Worm (Caenorhabditis elegans) whole organism, young adult: Measurements from ENCODE around the gene F35F10.6.

Experiments
- B0019.2 ChIP-seq: fragments of 200-800 bp; sonication (Bioruptor generic); conservative IDR thresholded peaks from 2 replicates; pipeline ENCODE4 v1.3.6; 2022; ENCODE audit warnings: missing genetic modification reagents, missing genetic modification characterization, missing compliant biosample characterization
- C06A6.2 ChIP-seq: fragments of 200-800 bp; sonication (Bioruptor generic); conservative IDR thresholded peaks from 2 replicates; pipeline ENCODE4 v1.3.6; 2022; ENCODE audit warnings: missing genetic modification characterization, missing compliant biosample characterization
- D2030.7 ChIP-seq: fragments of 200-800 bp; sonication (Bioruptor generic); IDR thresholded peaks from 2 replicates; pipeline ENCODE4 v1.3.6; 2022; ENCODE audit warnings: missing genetic modification reagents, missing genetic modification characterization, missing compliant biosample characterization
- F37B4.10 ChIP-seq: fragments of 200-800 bp; sonication (Bioruptor generic); IDR thresholded peaks from 2 replicates; pipeline ENCODE4 v1.3.6; 2022; ENCODE audit warnings: missing genetic modification characterization, missing compliant biosample characterization
- F49E8.2 ChIP-seq: sonication (generic microtip); optimal IDR thresholded peaks from 3 replicates; lab custom pipeline; 2017; ENCODE audit warnings: missing genetic modification characterization, mild to moderate bottlenecking, missing compliant biosample characterization, antibody characterized with exemption, moderate library complexity; ENCODE audit not compliant: insufficient read depth
- F55B11.4 ChIP-seq: sonication (generic microtip); optimal IDR thresholded peaks from 2 replicates; lab custom pipeline; 2016; ENCODE audit warnings: missing compliant biosample characterization, missing genetic modification characterization, borderline replicate concordance; ENCODE audit not compliant: insufficient read depth
- F57C9.4 ChIP-seq: sonication (generic microtip); optimal IDR thresholded peaks from 2 replicates; lab custom pipeline; 2017; ENCODE audit warnings: mild to moderate bottlenecking, missing genetic modification characterization, missing compliant biosample characterization
- Y53F4B.3 ChIP-seq: fragments of 200-800 bp; sonication (Bioruptor generic); IDR thresholded peaks from 2 replicates; pipeline ENCODE4 v1.3.6; 2022; ENCODE audit warnings: missing genetic modification reagents, missing genetic modification characterization, missing compliant biosample characterization
- Y56A3A.18 ChIP-seq: fragments of 200-800 bp; sonication (Bioruptor generic); IDR thresholded peaks from 2 replicates; pipeline ENCODE4 v1.3.6; 2022; ENCODE audit warnings: missing genetic modification reagents, missing genetic modification characterization, missing compliant biosample characterization
- Y67H2A.10 ChIP-seq: fragments of 200-800 bp; sonication (Bioruptor generic); conservative IDR thresholded peaks from 2 replicates; pipeline ENCODE4 v1.3.6; 2022; ENCODE audit warnings: missing genetic modification reagents, missing genetic modification characterization, missing compliant biosample characterization
- ama-1 ChIP-seq, 3 experiments: fragments of 150-350 bp in 1 of 3; sonication (generic microtip) in 2 of 3; optimal IDR thresholded peaks; 2 replicates each; lab custom pipeline; 2014 to 2018; ENCODE audit warnings: missing biosample characterization in 2 of 3, missing genetic modification characterization in 2 of 3, missing genetic modification reagents in 2 of 3
- bed-2 ChIP-seq: fragments of 200-800 bp; sonication (Bioruptor generic); IDR thresholded peaks from 2 replicates; pipeline ENCODE4 v1.3.6; 2022; ENCODE audit warnings: missing genetic modification reagents, missing genetic modification characterization, missing compliant biosample characterization
- ccch-3 ChIP-seq: fragments of 200-800 bp; sonication (Bioruptor generic); optimal IDR thresholded peaks from 2 replicates; lab custom pipeline; 2018; ENCODE audit warnings: mild to moderate bottlenecking, missing genetic modification characterization, missing compliant biosample characterization
- ceh-27 ChIP-seq: fragments of 200-800 bp; sonication (Bioruptor generic); optimal IDR thresholded peaks from 2 replicates; lab custom pipeline; 2018; ENCODE audit warnings: mild to moderate bottlenecking, missing genetic modification characterization, moderate library complexity, missing compliant biosample characterization
- ceh-58 ChIP-seq: fragments of 200-800 bp; sonication (Bioruptor generic); IDR thresholded peaks from 2 replicates; pipeline ENCODE4 v1.3.6; 2022; ENCODE audit warnings: missing genetic modification characterization, missing compliant biosample characterization
- ceh-79 ChIP-seq: sonication (generic microtip); optimal IDR thresholded peaks from 2 replicates; lab custom pipeline; 2017; ENCODE audit warnings: mild to moderate bottlenecking, missing genetic modification characterization, missing compliant biosample characterization
- die-1 ChIP-seq: sonication (generic microtip); optimal IDR thresholded peaks from 2 replicates; lab custom pipeline; 2016; ENCODE audit warnings: missing genotype, mild to moderate bottlenecking, missing genetic modification characterization, missing compliant biosample characterization
- ekl-4 ChIP-seq: fragments of 200-800 bp; sonication (Bioruptor generic); IDR thresholded peaks from 2 replicates; pipeline ENCODE4 v1.3.6; 2022; ENCODE audit warnings: missing genetic modification reagents, missing genetic modification characterization, missing compliant biosample characterization
- gei-17 ChIP-seq: fragments of 200-800 bp; sonication (Bioruptor generic); optimal IDR thresholded peaks from 2 replicates; lab custom pipeline; 2018; ENCODE audit warnings: mild to moderate bottlenecking, missing genetic modification characterization, missing compliant biosample characterization
- hlh-26 ChIP-seq: fragments of 200-800 bp; sonication (Bioruptor generic); conservative IDR thresholded peaks from 2 replicates; pipeline ENCODE4 v1.3.6; 2022; ENCODE audit warnings: missing genetic modification reagents, missing genetic modification characterization, missing compliant biosample characterization
- hmg-1.2 ChIP-seq: fragments of 200-800 bp; sonication (Bioruptor generic); IDR thresholded peaks from 2 replicates; pipeline ENCODE4 v1.3.6; 2022; ENCODE audit warnings: missing genetic modification reagents, missing genetic modification characterization, missing compliant biosample characterization
- madf-3 ChIP-seq: fragments of 200-800 bp; sonication (Bioruptor generic); IDR thresholded peaks from 2 replicates; pipeline ENCODE4 v1.3.6; 2022; ENCODE audit warnings: missing genetic modification reagents, missing genetic modification characterization, missing compliant biosample characterization
- mxl-1 ChIP-seq: sonication (generic microtip); optimal IDR thresholded peaks from 2 replicates; lab custom pipeline; 2016; ENCODE audit warnings: missing genetic modification characterization, missing compliant biosample characterization
- nfya-2 ChIP-seq: fragments of 200-800 bp; sonication (Bioruptor generic); IDR thresholded peaks from 2 replicates; pipeline ENCODE4 v1.3.6; 2022; ENCODE audit warnings: missing genetic modification reagents, missing genetic modification characterization, missing compliant biosample characterization
- nhr-179 ChIP-seq: sonication (generic microtip); optimal IDR thresholded peaks from 2 replicates; lab custom pipeline; 2016; ENCODE audit warnings: mild to moderate bottlenecking, missing genetic modification characterization, missing compliant biosample characterization
- nhr-27 ChIP-seq: fragments of 200-800 bp; sonication (Bioruptor generic); optimal IDR thresholded peaks from 2 replicates; lab custom pipeline; 2018; ENCODE audit warnings: mild to moderate bottlenecking, missing genetic modification characterization, moderate library complexity, missing compliant biosample characterization
- pbrm-1 ChIP-seq: fragments of 200-800 bp; sonication (Bioruptor generic); IDR thresholded peaks from 2 replicates; pipeline ENCODE4 v1.3.6; 2022; ENCODE audit warnings: missing genetic modification reagents, missing genetic modification characterization, missing compliant biosample characterization
- rpc-1 ChIP-seq, 2 experiments: fragments of 150-350 bp in 1 of 2; sonication (generic microtip) in 1 of 2; optimal IDR thresholded peaks; 2 replicates each; lab custom pipeline; 2014 to 2018; ENCODE audit warnings: missing biosample characterization in 1 of 2, missing genetic modification characterization in 1 of 2, missing genetic modification reagents in 1 of 2, missing genotype in 1 of 2
- sea-2 ChIP-seq: fragments of 200-800 bp; sonication (Bioruptor generic); IDR thresholded peaks from 2 replicates; pipeline ENCODE4 v1.3.6; 2022; ENCODE audit warnings: missing genetic modification characterization, missing compliant biosample characterization
- tbp1 ChIP-seq: fragments of 200-800 bp; sonication (Bioruptor generic); optimal IDR thresholded peaks from 2 replicates; lab custom pipeline; 2018; ENCODE audit warnings: mild to moderate bottlenecking, missing genetic modification characterization, missing compliant biosample characterization
- tlf-1 ChIP-seq: fragments of 200-800 bp; sonication (Bioruptor generic); optimal IDR thresholded peaks from 2 replicates; lab custom pipeline; 2018; ENCODE audit warnings: mild to moderate bottlenecking, missing genetic modification characterization, missing compliant biosample characterization
- ztf-26 ChIP-seq: sonication (generic microtip); optimal IDR thresholded peaks from 2 replicates; lab custom pipeline; 2017; ENCODE audit warnings: missing genetic modification characterization, missing compliant biosample characterization
- ztf-28 ChIP-seq: fragments of 200-800 bp; sonication (Bioruptor generic); IDR thresholded peaks from 2 replicates; pipeline ENCODE4 v1.3.6; 2022; ENCODE audit warnings: missing genetic modification reagents, missing genetic modification characterization, missing compliant biosample characterization
- ztf-6 ChIP-seq: fragments of 200-800 bp; sonication (Bioruptor generic); IDR thresholded peaks from 2 replicates; pipeline ENCODE4 v1.3.6; 2022; ENCODE audit warnings: missing genetic modification reagents, missing genetic modification characterization, missing compliant biosample characterization

The F35F10.6 gene

ce11 chrV:3273577-3274100 lies 15.5 kb downstream of the F35F10.6 start, which contains the start of gene T28A11.4:
TSS of gene T28A11.4 (plus strand) at chrV:3274050.
- no peak for TF ChIP-seq ama-1 (optimal IDR thresholded peaks at IDR 0.05; lab: Kevin White, UChicago)
- no peak for TF ChIP-seq ama-1 (GFP tag; optimal IDR thresholded peaks at IDR 0.05; lab: Kevin White, UChicago)
- no peak for TF ChIP-seq pbrm-1 (GFP tag; lab: Robert Waterston, UW)
- TF ChIP-seq ztf-28 (GFP tag; lab: Robert Waterston, UW) = no peak
- no peak for TF ChIP-seq gei-17 (GFP tag; lab: Kevin White, UChicago)
- no peak for TF ChIP-seq ztf-26
- no peak for TF ChIP-seq ceh-58 (GFP tag; lab: Robert Waterston, UW)
- no peak for TF ChIP-seq Y56A3A.18 (GFP tag; lab: Robert Waterston, UW)
- TF ChIP-seq F55B11.4 (tag; lab: Kevin White, UChicago) = no peak
- no peak for TF ChIP-seq ccch-3 (GFP tag; lab: Kevin White, UChicago)

DNA sequence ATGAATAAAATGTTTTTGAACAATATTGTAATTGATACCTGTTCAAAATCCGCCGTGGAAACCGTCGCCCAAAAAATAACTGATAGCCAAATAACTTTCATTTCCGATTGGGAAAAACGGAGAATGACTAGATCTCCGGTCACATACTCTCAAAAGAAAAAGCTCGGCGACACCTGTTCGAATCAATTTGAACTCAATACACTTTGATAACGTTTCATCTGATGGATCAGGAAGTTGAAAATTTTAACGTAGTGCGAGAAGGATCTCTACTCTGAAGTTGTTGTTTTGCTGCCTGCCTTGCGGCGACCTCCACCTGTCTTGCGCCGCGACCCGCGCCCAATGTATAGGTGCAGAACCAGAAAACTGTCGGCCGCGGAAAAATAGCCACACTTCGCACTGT lies 16.0 kb downstream of the F35F10.6 start, which contains the start of gene T28A11.20:
T28A11.20 (minus strand) TSS at position 101 of the 400 bp plus-strand sequence.
- no peak for TF ChIP-seq B0019.2 (GFP tag; lab: Robert Waterston, UW)
- TF ChIP-seq hlh-26 (GFP tag; lab: Robert Waterston, UW) = no peak
- no peak for TF ChIP-seq D2030.7 (GFP tag; lab: Robert Waterston, UW)

DNA sequence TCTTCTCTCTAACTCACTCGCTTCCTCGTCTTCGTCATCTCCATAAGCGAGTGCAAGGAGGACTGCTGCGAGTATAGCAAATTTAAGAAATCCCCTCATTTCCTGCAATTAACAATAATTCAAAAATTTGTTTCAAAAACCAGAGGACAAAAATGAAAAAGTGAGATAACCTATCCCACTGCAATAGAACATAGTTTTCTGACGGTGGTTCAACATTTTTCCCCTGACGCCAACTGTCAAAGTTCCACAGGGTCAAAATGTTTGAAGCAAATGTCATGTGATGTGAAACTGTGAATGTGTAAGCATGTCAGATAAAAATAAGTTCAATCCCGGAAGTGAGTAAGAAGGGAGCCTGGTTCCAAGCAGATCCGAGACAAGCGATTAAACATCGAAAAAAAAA lies 19.8 kb downstream of the F35F10.6 start, which contains the start of gene T28A11.19:
T28A11.19 (minus strand) TSS at position 108 of the 400 bp plus-strand sequence.
- TF ChIP-seq C06A6.2 (GFP tag; lab: Robert Waterston, UW) = no peak
- no peak for TF ChIP-seq tbp1 (GFP tag; lab: Kevin White, UChicago)
- TF ChIP-seq F37B4.10 (GFP tag; lab: Robert Waterston, UW) = no peak
- no peak for TF ChIP-seq tlf-1 (GFP tag; lab: Kevin White, UChicago)
- TF ChIP-seq rpc-1 (optimal IDR thresholded peaks at IDR 0.05; lab: Kevin White, UChicago) = no peak
- no peak for TF ChIP-seq rpc-1 (tag; optimal IDR thresholded peaks at IDR 0.05; lab: Kevin White, UChicago)
- TF ChIP-seq ceh-27 = no peak
- TF ChIP-seq F55B11.4 (tag; lab: Kevin White, UChicago) = no peak

DNA sequence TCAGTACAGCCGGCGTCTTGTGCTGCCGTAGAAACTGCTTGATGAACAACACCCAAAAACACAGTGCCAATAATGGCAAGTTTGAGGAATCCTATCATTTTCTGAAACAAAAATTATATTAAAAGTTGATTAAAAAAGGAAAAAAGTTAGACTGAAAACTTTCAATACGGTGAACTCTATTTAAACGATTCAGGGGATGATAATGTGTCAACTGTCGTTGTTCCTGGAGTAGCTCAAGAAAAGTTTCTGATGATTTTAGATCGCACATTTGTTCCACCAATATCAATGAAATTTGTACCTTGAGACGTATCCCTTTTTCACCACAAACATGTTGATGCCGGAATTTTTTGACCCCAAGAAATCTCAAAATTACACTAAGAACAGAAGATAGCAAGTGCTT lies 21.2 kb downstream of the F35F10.6 start, which contains the start of gene T28A11.18:
T28A11.18 (minus strand) TSS at position 101 of the 400 bp plus-strand sequence.
- TF ChIP-seq hlh-26 (GFP tag; lab: Robert Waterston, UW) = no peak
- no peak for TF ChIP-seq die-1
- TF ChIP-seq C06A6.2 (GFP tag; lab: Robert Waterston, UW) = no peak

ce11 chrV:3266189-3266588 lies 23.0 kb downstream of the F35F10.6 start, which contains the start of gene T28A11.17:
TSS of gene T28A11.17 (minus strand) at chrV:3266289.
- TF ChIP-seq F49E8.2 (no peak), ceh-27 (no peak), D2030.7 (GFP tag; lab: Robert Waterston, UW) (no peak), nhr-179 (tag; lab: Kevin White, UChicago) (no peak), nfya-2 (GFP tag; lab: Robert Waterston, UW) (no peak), mxl-1 (tag; lab: Kevin White, UChicago) (no peak), ekl-4 (GFP tag; lab: Robert Waterston, UW) (no peak), Y53F4B.3 (GFP tag; lab: Robert Waterston, UW) (no peak), gei-17 (GFP tag; lab: Kevin White, UChicago) (no peak), nhr-27 (no peak), ztf-6 (GFP tag; lab: Robert Waterston, UW) (no peak), F37B4.10 (GFP tag; lab: Robert Waterston, UW) (no peak), Y67H2A.10 (GFP tag; lab: Robert Waterston, UW) (no peak), Y56A3A.18 (GFP tag; lab: Robert Waterston, UW) (no peak), hmg-1.2 (GFP tag; lab: Robert Waterston, UW) (no peak), sea-2 (GFP tag; lab: Robert Waterston, UW) (no peak), bed-2 (no peak), madf-3 (no peak), ceh-79 (tag; lab: Kevin White, UChicago) (no peak), F57C9.4 (tag; lab: Kevin White, UChicago) (no peak)
